Worm (Caenorhabditis elegans): ENCODE measurements around the gene C35C5.8.

DNA sequence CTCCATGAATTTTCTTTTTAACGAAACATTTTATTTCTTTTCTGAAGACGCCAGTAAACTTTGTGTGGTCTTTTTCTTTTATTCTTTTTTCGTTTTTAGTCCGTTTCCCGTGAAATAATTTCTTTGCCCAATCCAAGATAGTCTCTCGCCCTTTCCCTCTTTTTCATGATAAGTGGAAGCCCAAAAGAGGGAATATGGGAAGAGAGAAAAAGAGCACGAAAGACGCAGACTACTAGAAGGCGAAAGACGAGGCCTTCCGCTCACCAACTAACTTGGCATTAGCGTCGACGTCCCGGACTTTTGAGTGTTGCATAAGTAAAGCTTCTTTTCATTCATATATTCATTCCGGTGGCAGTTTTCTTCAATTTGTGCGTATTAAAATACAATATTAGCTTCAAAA, 19.5 kb downstream of the C35C5.8 start:
- TF ChIP-seq mab-5 (tag; optimal IDR thresholded peaks at IDR 0.05) (no peak), snpc-4 (tag; optimal IDR thresholded peaks at IDR 0.05) (no peak), elt-3 (tag; optimal IDR thresholded peaks at IDR 0.05) (no peak), nhr-28 (tag; optimal IDR thresholded peaks at IDR 0.05) (no peak), pha-4 (tag; optimal IDR thresholded peaks at IDR 0.05) (no peak), mls-2 (tag; optimal IDR thresholded peaks at IDR 0.05) (no peak), mep-1 (tag; optimal IDR thresholded peaks at IDR 0.05) (no peak), sptf-1 (tag; optimal IDR thresholded peaks at IDR 0.05) (no peak), blmp-1 (tag; optimal IDR thresholded peaks at IDR 0.05) (no peak)

Data from whole organism, mixed stage, embryonic.